Worm (Caenorhabditis elegans): ENCODE measurements around the gene srz-99.

The srz-99 gene

DNA sequence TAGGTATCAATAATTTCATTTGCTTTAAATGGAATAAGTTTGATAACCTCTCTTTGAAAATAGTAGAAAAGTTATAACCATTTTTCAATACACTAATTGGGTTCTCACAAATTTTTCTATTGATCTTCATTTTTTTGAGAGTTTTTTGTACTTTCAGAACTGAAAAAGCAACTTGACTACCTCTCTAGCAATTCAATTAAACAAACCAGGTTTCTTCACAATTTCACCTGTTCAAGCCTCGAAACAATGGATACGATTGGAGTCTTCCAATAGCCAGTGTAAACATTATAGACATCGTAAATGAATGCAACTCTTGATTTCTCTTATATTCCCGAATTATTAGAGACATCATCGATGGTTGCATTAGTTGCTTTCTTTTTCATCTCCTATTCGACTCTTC is at the start of gene srz-99:
TSS of gene srz-99 (plus strand) at position 301 of the 400 bp plus-strand sequence.
- TF ChIP-seq nhr-28 (tag; optimal IDR thresholded peaks at IDR 0.05) (no peak), lin-39 (tag; optimal IDR thresholded peaks at IDR 0.05) (no peak), C16A3.4 (tag; optimal IDR thresholded peaks at IDR 0.05) (no peak), unc-62 (GFP tag; optimal IDR thresholded peaks at IDR 0.05) (no peak), sptf-1 (tag; optimal IDR thresholded peaks at IDR 0.05) (no peak), ces-1 (GFP tag; optimal IDR thresholded peaks at IDR 0.05) (no peak), hlh-17 (GFP tag; optimal IDR thresholded peaks at IDR 0.05; ENCODE audit: borderline replicate concordance) (no peak), nhr-11 (tag; optimal IDR thresholded peaks at IDR 0.05) (no peak), egl-27 (tag; optimal IDR thresholded peaks at IDR 0.05) (no peak), pax-3 (tag; optimal IDR thresholded peaks at IDR 0.05) (no peak), jun-1 (tag; optimal IDR thresholded peaks at IDR 0.05) (no peak), vab-15 (tag; optimal IDR thresholded peaks at IDR 0.05) (no peak), unc-130 (tag; optimal IDR thresholded peaks at IDR 0.05) (no peak)

DNA sequence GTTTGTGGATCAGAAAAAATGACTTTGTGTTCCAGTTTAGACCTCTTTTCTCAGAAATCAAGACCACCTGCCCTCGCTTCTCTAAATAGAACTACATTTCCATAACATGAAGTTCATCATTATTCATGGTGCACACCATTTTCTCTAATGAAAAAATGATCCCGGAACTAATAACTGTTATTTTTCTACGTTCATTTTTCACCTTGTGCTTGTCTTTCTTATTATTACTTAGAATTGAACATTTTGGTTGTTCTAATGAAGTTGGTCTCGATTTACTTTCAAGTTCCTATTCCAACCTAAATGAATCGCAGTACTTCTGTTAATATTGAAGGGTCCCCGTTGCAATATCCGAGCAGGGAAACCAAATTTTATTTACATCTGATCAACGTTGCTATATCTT is 47.2 kb upstream of the srz-99 start, which contains the start of gene srw-36:
TSS of gene srw-36 (plus strand) at position 301 of the 400 bp plus-strand sequence.
- no peak for TF ChIP-seq C04F5.9 (tag; optimal IDR thresholded peaks at IDR 0.05)

DNA sequence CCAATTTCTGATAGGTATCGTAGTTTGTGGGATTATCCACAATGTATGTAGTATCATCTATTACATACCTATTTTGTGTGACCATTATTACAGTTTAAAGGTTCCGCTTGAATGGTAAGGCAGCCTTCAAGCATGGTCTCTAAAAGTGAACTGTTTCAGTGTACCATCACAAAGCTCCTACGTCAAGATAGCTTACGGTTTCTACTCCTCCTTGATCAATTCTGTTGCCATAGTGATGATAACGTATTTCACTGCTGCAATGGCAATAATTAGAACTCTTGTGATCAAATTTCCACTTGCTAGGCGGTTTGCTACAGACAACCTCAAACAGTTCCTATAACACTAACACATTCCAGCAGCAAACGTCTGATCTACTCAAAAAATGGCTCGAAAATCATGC is 46.7 kb upstream of the srz-99 start:
- TF ChIP-seq nhr-85 (tag), result no peak
- no peak for TF ChIP-seq mef-2 (tag; optimal IDR thresholded peaks at IDR 0.05)
- TF ChIP-seq unc-86 (tag; optimal IDR thresholded peaks at IDR 0.05), result no peak
- TF ChIP-seq ces-1 (GFP tag; optimal IDR thresholded peaks at IDR 0.05), result no peak
- no peak for TF ChIP-seq nhr-47 (tag; optimal IDR thresholded peaks at IDR 0.05)
- no peak for TF ChIP-seq nhr-237 (tag; optimal IDR thresholded peaks at IDR 0.05)
- TF ChIP-seq egl-27 (tag; optimal IDR thresholded peaks at IDR 0.05), result no peak
- no peak for TF ChIP-seq nhr-20 (tag; optimal IDR thresholded peaks at IDR 0.05)
- no peak for TF ChIP-seq C34B4.2 (tag; optimal IDR thresholded peaks at IDR 0.05)
- no peak for TF ChIP-seq ceh-8 (GFP tag; optimal IDR thresholded peaks at IDR 0.05)
- no peak for TF ChIP-seq unc-30 (tag; optimal IDR thresholded peaks at IDR 0.05)
- no peak for TF ChIP-seq C16A3.4 (tag; optimal IDR thresholded peaks at IDR 0.05)

DNA sequence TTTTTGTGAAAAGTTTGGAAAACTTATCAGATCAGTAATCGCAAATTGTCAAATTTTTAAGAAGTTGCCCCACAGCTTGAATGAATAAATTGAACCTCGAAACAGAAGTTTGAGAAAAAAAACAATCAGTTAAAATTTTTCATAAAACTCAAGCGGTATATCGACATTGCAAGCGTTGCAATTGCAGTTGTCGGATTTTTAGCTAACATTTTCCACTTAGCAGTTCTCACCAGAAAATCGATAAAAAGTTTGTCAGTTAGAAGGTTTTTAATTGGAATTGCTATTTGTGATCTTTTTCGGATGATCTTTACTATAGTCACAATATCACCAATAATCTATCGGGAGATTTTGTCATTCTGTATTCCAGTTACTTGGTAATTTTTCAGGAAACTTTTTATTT is 44.3 kb upstream of the srz-99 start, which contains the start of gene srw-43:
TSS of gene srw-43 (plus strand) at position 301 of the 400 bp plus-strand sequence.
- no peak for TF ChIP-seq fkh-4 (tag; optimal IDR thresholded peaks at IDR 0.05; ENCODE audit: borderline replicate concordance)
- no peak for TF ChIP-seq xbp-1 (tag; optimal IDR thresholded peaks at IDR 0.05)
- no peak for TF ChIP-seq ets-5 (GFP tag; IDR thresholded peaks at IDR 0.05)
- no peak for TF ChIP-seq C34B4.2 (tag; optimal IDR thresholded peaks at IDR 0.05)
- no peak for TF ChIP-seq nhr-12 (tag; optimal IDR thresholded peaks at IDR 0.05)
- TF ChIP-seq swsn-7 (tag; optimal IDR thresholded peaks at IDR 0.05), result no peak

DNA sequence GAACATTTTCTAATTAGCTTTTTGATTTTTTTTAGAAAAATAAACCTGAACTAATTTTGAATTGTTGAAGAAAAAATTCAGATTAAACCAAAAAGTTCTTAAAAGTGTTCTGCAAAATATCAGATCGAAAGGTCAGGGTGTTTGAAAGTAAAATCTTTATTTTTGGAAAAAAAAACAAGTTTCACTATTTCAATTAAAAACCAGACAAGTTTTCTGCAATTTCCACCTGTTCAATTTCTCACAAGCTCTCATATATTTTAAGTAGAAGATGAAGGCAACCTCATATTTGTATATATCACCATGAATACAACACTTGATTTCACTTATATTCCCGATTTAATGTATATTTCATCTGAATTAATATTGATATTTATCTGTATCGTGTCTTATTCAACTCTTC is 42.8 kb upstream of the srz-99 start, which contains the start of gene srz-102:
TSS of gene srz-102 (plus strand) at position 301 of the 400 bp plus-strand sequence.
- TF ChIP-seq blmp-1 (tag; optimal IDR thresholded peaks at IDR 0.05) (no peak), rnt-1 (tag; optimal IDR thresholded peaks at IDR 0.05) (no peak), irx-1 (tag; optimal IDR thresholded peaks at IDR 0.05) (no peak), elt-2 (tag; optimal IDR thresholded peaks at IDR 0.05) (no peak), nhr-11 (tag; optimal IDR thresholded peaks at IDR 0.05) (no peak), alr-1 (tag; optimal IDR thresholded peaks at IDR 0.05; ENCODE audit: borderline replicate concordance) (no peak), nhr-47 (tag; optimal IDR thresholded peaks at IDR 0.05) (no peak), vab-15 (tag; optimal IDR thresholded peaks at IDR 0.05) (no peak), nhr-19 (GFP tag; conservative IDR thresholded peaks at IDR 0.05) (no peak), unc-98 (GFP tag; IDR thresholded peaks at IDR 0.05) (no peak), mab-9 (GFP tag; IDR thresholded peaks at IDR 0.05) (no peak), fkh-4 (tag; optimal IDR thresholded peaks at IDR 0.05; ENCODE audit: borderline replicate concordance) (no peak)

Measured in whole organism, L1 larva.